Fruit fly (Drosophila melanogaster) whole organism, prepupa: ENCODE results near the gene mino.

Experiments
- CG10631 ChIP-seq: fragments of 200-800 bp; sonication (Bioruptor generic); optimal IDR thresholded peaks from 2 replicates; lab custom pipeline; 2016; ENCODE audit warnings: missing biosample characterization, missing genetic modification characterization
- CG10669 ChIP-seq: fragments of 200-800 bp; sonication (Bioruptor generic); optimal IDR thresholded peaks from 3 replicates; lab custom pipeline; 2018; ENCODE audit warnings: missing biosample characterization, mild to moderate bottlenecking, missing genetic modification characterization, moderate library complexity
- CG11294 ChIP-seq: fragments of 200-800 bp; sonication (Bioruptor generic); IDR thresholded peaks from 2 replicates; pipeline ENCODE4 v1.3.6; 2022; ENCODE audit warnings: missing biosample characterization, missing genetic modification characterization
- CG11902 ChIP-seq: fragments of 200-800 bp; sonication (Bioruptor generic); optimal IDR thresholded peaks from 3 replicates; lab custom pipeline; 2016; ENCODE audit warnings: missing biosample characterization, missing genetic modification characterization
- CG15336 ChIP-seq: fragments of 200-800 bp; sonication (Bioruptor generic); IDR thresholded peaks from 2 replicates; pipeline ENCODE4 v1.3.6; 2022; ENCODE audit warnings: missing biosample characterization, missing genetic modification characterization
- CG1621 ChIP-seq: fragments of 200-800 bp; sonication (Bioruptor generic); optimal IDR thresholded peaks from 3 replicates; lab custom pipeline; 2018; ENCODE audit warnings: missing biosample characterization, mild to moderate bottlenecking, missing genetic modification characterization
- CG16779 ChIP-seq: fragments of 200-800 bp; sonication (Bioruptor generic); optimal IDR thresholded peaks from 3 replicates; lab custom pipeline; 2017; ENCODE audit warnings: missing biosample characterization, mild to moderate bottlenecking, missing genetic modification characterization
- CG3919 ChIP-seq: fragments of 200-800 bp; sonication (Bioruptor generic); optimal IDR thresholded peaks from 3 replicates; lab custom pipeline; 2016; ENCODE audit warnings: missing biosample characterization, missing genetic modification characterization
- CG4318 ChIP-seq: fragments of 200-800 bp; sonication (Bioruptor generic); optimal IDR thresholded peaks from 3 replicates; lab custom pipeline; 2017; ENCODE audit warnings: missing biosample characterization, mild to moderate bottlenecking, missing genetic modification characterization
- CG6163 ChIP-seq: fragments of 200-800 bp; sonication (Bioruptor generic); IDR thresholded peaks from 3 replicates; pipeline ENCODE4 v1.3.6; 2022; ENCODE audit warnings: missing biosample characterization, missing genetic modification characterization
- CG6276 ChIP-seq: fragments of 200-800 bp; sonication (Bioruptor generic); optimal IDR thresholded peaks from 2 replicates; lab custom pipeline; 2017; ENCODE audit warnings: missing biosample characterization, mild to moderate bottlenecking, missing genetic modification characterization
- CG6792 ChIP-seq: fragments of 200-800 bp; sonication (Bioruptor generic); optimal IDR thresholded peaks from 3 replicates; lab custom pipeline; 2016; ENCODE audit warnings: missing biosample characterization, missing genetic modification characterization
- CG6808 ChIP-seq: fragments of 200-800 bp; sonication (Bioruptor generic); optimal IDR thresholded peaks from 3 replicates; lab custom pipeline; 2017; ENCODE audit warnings: missing biosample characterization, missing genetic modification characterization, mild to moderate bottlenecking, moderate library complexity, missing genetic modification reagents
- CG6854 ChIP-seq: fragments of 200-800 bp; sonication (Bioruptor generic); optimal IDR thresholded peaks from 2 replicates; lab custom pipeline; 2017; ENCODE audit warnings: missing biosample characterization, mild to moderate bottlenecking, missing genetic modification characterization
- CG8119 ChIP-seq: fragments of 200-800 bp; sonication (Bioruptor generic); IDR thresholded peaks from 3 replicates; pipeline ENCODE4 v1.3.6; 2022; ENCODE audit warnings: missing biosample characterization, missing genetic modification characterization
- CG9139 ChIP-seq: fragments of 200-800 bp; sonication (Bioruptor generic); optimal IDR thresholded peaks from 3 replicates; lab custom pipeline; 2017; ENCODE audit warnings: missing biosample characterization, mild to moderate bottlenecking, missing genetic modification characterization
- Eip75B ChIP-seq: fragments of 200-800 bp; sonication (Bioruptor generic); optimal IDR thresholded peaks from 3 replicates; lab custom pipeline; 2016; ENCODE audit warnings: missing biosample characterization, missing genetic modification characterization
- Eip78C ChIP-seq: fragments of 200-800 bp; sonication (Bioruptor generic); peaks from one replicate; lab custom pipeline; 2016; ENCODE audit warnings: missing biosample characterization, missing genetic modification characterization
- Eip93F ChIP-seq: fragments of 200-800 bp; sonication (Bioruptor generic); optimal IDR thresholded peaks from 2 replicates; lab custom pipeline; 2016; ENCODE audit warnings: missing biosample characterization, mild to moderate bottlenecking, missing genetic modification characterization
- Gug ChIP-seq: fragments of 200-800 bp; sonication (Bioruptor generic); IDR thresholded peaks from 2 replicates; pipeline ENCODE4 v1.3.6; 2022; ENCODE audit warnings: missing biosample characterization, missing genetic modification characterization
- Hr38 ChIP-seq: sonication (Bioruptor generic); optimal IDR thresholded peaks from 2 replicates; lab custom pipeline; 2016; ENCODE audit warnings: missing biosample characterization, missing genetic modification characterization
- Lpt ChIP-seq: fragments of 200-800 bp; sonication (Bioruptor generic); optimal IDR thresholded peaks from 3 replicates; lab custom pipeline; 2016; ENCODE audit warnings: missing biosample characterization, missing genetic modification characterization
- Met ChIP-seq: fragments of 200-800 bp; sonication (Bioruptor generic); optimal IDR thresholded peaks from 3 replicates; lab custom pipeline; 2016; ENCODE audit warnings: missing biosample characterization, missing genetic modification characterization
- OdsH ChIP-seq: fragments of 200-800 bp; sonication (Bioruptor generic); optimal IDR thresholded peaks from 3 replicates; lab custom pipeline; 2016; ENCODE audit warnings: missing biosample characterization, missing genetic modification characterization
- Smox ChIP-seq: fragments of 200-800 bp; sonication (Bioruptor generic); optimal IDR thresholded peaks from 3 replicates; lab custom pipeline; 2016; ENCODE audit warnings: missing biosample characterization, missing genetic modification characterization
- Sox102F ChIP-seq: fragments of 200-800 bp; sonication (Bioruptor generic); optimal IDR thresholded peaks from 2 replicates; lab custom pipeline; 2016; ENCODE audit warnings: missing biosample characterization, mild to moderate bottlenecking, missing genetic modification characterization
- Sox14 ChIP-seq: fragments of 200-800 bp; sonication (Bioruptor generic); optimal IDR thresholded peaks from 3 replicates; lab custom pipeline; 2016; ENCODE audit warnings: missing biosample characterization, missing genetic modification characterization
- Sox15 ChIP-seq: fragments of 200-800 bp; sonication (Bioruptor generic); optimal IDR thresholded peaks from 3 replicates; lab custom pipeline; 2016; ENCODE audit warnings: missing biosample characterization, missing genetic modification characterization
- achi ChIP-seq: fragments of 200-800 bp; sonication (Bioruptor generic); optimal IDR thresholded peaks from 3 replicates; lab custom pipeline; 2016; ENCODE audit warnings: missing biosample characterization, missing genetic modification characterization
- acj6 ChIP-seq: fragments of 200-800 bp; sonication (Bioruptor generic); optimal IDR thresholded peaks from 3 replicates; lab custom pipeline; 2016; ENCODE audit warnings: missing biosample characterization, missing genetic modification characterization
- cyc ChIP-seq: fragments of 200-800 bp; sonication (Bioruptor generic); optimal IDR thresholded peaks from 3 replicates; lab custom pipeline; 2016; ENCODE audit warnings: missing biosample characterization, missing genetic modification characterization
- esn ChIP-seq: fragments of 200-800 bp; sonication (Bioruptor generic); optimal IDR thresholded peaks from 2 replicates; lab custom pipeline; 2016; ENCODE audit warnings: missing biosample characterization, mild to moderate bottlenecking, missing genetic modification characterization, moderate library complexity
- fd59A ChIP-seq: fragments of 200-800 bp; sonication (Bioruptor generic); optimal IDR thresholded peaks from 2 replicates; lab custom pipeline; 2017; ENCODE audit warnings: missing biosample characterization, mild to moderate bottlenecking, missing genetic modification characterization, missing genetic modification reagents
- fd85E ChIP-seq: fragments of 200-800 bp; sonication (Bioruptor generic); optimal IDR thresholded peaks from 3 replicates; lab custom pipeline; 2016; ENCODE audit warnings: missing biosample characterization, missing genetic modification characterization
- fkh ChIP-seq: fragments of 200-800 bp; sonication (Bioruptor generic); optimal IDR thresholded peaks from 3 replicates; lab custom pipeline; 2017; ENCODE audit warnings: missing biosample characterization, mild to moderate bottlenecking, missing genetic modification characterization, moderate library complexity
- lz ChIP-seq: fragments of 200-800 bp; sonication (Bioruptor generic); optimal IDR thresholded peaks from 3 replicates; lab custom pipeline; 2016; ENCODE audit warnings: missing biosample characterization, missing genetic modification characterization
- net ChIP-seq: fragments of 200-800 bp; sonication (Bioruptor generic); optimal IDR thresholded peaks from 3 replicates; lab custom pipeline; 2016; ENCODE audit warnings: missing biosample characterization, missing genetic modification characterization
- pdm3 ChIP-seq: fragments of 200-800 bp; sonication (Bioruptor generic); optimal IDR thresholded peaks from 3 replicates; lab custom pipeline; 2016; ENCODE audit warnings: missing biosample characterization, missing genetic modification characterization
- salr ChIP-seq, 2 experiments: fragments of 200-800 bp; sonication (Bioruptor generic); optimal IDR thresholded peaks; 3 replicates each; lab custom pipeline; 2016 to 2018; ENCODE audit warnings: missing biosample characterization in 2 of 2, missing genetic modification characterization in 2 of 2, mild to moderate bottlenecking in 1 of 2
- spab ChIP-seq: fragments of 200-800 bp; sonication (Bioruptor generic); optimal IDR thresholded peaks from 2 replicates; lab custom pipeline; 2017; ENCODE audit warnings: missing biosample characterization, mild to moderate bottlenecking, missing genetic modification characterization, missing genetic modification reagents
- ss ChIP-seq, 2 experiments: fragments of 200-800 bp; sonication (Bioruptor generic); optimal IDR thresholded peaks; 2 replicates in 1 of 2; 3 replicates in 1 of 2; lab custom pipeline; 2017 to 2018; ENCODE audit warnings: mild to moderate bottlenecking in 2 of 2, missing biosample characterization in 2 of 2, missing genetic modification characterization in 2 of 2, moderate library complexity in 1 of 2
- svp ChIP-seq: fragments of 200-800 bp; sonication (Bioruptor generic); peaks from one replicate; lab custom pipeline; 2016; ENCODE audit warnings: missing biosample characterization, missing genetic modification characterization
- topi ChIP-seq: fragments of 200-800 bp; sonication (Bioruptor generic); optimal IDR thresholded peaks from 3 replicates; lab custom pipeline; 2016; ENCODE audit warnings: missing biosample characterization, missing genetic modification characterization
- vri ChIP-seq: fragments of 200-800 bp; sonication (Bioruptor generic); optimal IDR thresholded peaks from 3 replicates; lab custom pipeline; 2016; ENCODE audit warnings: missing biosample characterization, mild to moderate bottlenecking, missing genetic modification characterization

mino gene

DNA sequence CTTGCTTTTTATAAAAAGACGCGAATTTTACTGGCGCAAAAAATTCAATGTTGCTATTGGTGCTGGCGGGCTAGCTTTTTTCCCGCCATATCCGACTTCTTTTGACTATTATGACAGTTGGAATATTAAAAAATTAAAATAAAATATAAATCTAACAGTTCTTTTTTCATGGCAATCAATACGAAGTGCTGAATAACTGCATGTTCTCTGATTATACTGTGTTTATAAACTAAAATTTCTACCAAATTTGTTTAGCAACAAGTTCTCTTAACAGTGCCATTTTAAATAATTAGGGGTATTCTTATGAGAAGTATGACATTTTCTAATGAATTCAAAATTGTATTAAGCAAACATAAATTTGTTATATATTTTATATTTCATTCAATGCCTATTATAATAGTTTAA, 5.6 kb upstream of the mino start, which contains the start of gene Boh1 (continued):
- peak; percentile 79 for TF ChIP-seq achi (GFP tag; lab: Kevin White, UChicago)
- TF ChIP-seq net (GFP tag; lab: Kevin White, UChicago): no peak
- no peak for TF ChIP-seq spab (GFP tag; lab: Kevin White, UChicago)
- TF ChIP-seq fd59A (GFP tag; lab: Kevin White, UChicago): no peak
- TF ChIP-seq pdm3 (GFP tag; lab: Kevin White, UChicago): peak; percentile 23
- TF ChIP-seq CG6808 (GFP tag; lab: Kevin White, UChicago): no peak
- TF ChIP-seq fkh: peak; percentile 38
- no peak for TF ChIP-seq Sox15 (GFP tag; lab: Kevin White, UChicago)
- TF ChIP-seq Eip75B: no peak
- TF ChIP-seq CG15336 (GFP tag; lab: Robert Waterston, UW): no peak
- peak; percentile 33 for TF ChIP-seq Smox (GFP tag; lab: Kevin White, UChicago)
- TF ChIP-seq Met (GFP tag; lab: Kevin White, UChicago): peak; percentile 48
- no peak for TF ChIP-seq CG6854 (GFP tag; lab: Kevin White, UChicago)
- peak; percentile 77 for TF ChIP-seq Eip78C (GFP tag; lab: Kevin White, UChicago)

- TF ChIP-seq Eip78C (GFP tag; lab: Kevin White, UChicago): peak; percentile 26
- no peak for TF ChIP-seq Sox102F (GFP tag; lab: Kevin White, UChicago)
- TF ChIP-seq lz (GFP tag; lab: Kevin White, UChicago): no peak
- no peak for TF ChIP-seq Sox15 (GFP tag; lab: Kevin White, UChicago)
- TF ChIP-seq CG8119 (GFP tag; lab: Robert Waterston, UW): no peak
- peak; percentile 13 for TF ChIP-seq esn
- TF ChIP-seq fkh: peak; percentile 85
- TF ChIP-seq Lpt (GFP tag; lab: Kevin White, UChicago): no peak
Measured at dm6 chr3R:27920883-27921282, 4.1 kb upstream of the mino start, which contains the start of gene CG12259. CG12259 (minus strand) TSS chr3R:27921089.

DNA sequence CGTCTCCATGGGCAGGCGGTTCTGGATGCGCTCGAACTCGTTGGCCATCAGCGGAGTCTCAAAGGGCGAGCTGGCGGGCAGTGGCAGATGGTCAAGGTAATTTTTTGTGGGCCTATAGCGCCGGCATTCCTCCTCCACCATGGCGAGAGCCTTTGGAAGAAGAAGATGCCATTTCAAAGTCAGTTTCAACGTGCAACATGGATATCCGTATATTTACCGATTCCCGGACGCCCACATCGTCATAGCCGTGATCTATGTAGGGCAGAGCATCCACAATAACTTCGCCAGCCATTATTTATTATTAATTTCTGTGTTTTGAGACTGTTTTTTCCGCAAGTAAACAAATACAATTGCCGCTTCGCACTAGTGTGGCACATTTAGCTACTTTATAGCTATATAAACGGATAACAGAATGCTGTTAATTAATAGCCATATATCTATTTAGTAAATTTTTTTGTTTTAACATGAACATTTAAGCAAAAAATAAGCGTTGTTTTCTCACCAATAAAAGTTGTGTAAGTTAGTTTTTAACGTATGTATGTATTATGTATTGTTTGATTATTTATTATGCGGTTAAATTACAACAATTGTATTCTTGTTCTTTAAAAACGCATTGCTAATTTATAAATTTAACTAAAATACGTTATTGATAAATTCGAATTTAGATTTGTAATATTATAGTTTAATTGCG, 2.9 kb upstream of the mino start, which contains the start of gene BCAS2:
Gene BCAS2, minus strand, starts transcription at position 375 of the 691 bp plus-strand sequence.
- TF ChIP-seq CG9139 (GFP tag; lab: Kevin White, UChicago) (no peak), fkh (no peak), acj6 (GFP tag; lab: Kevin White, UChicago) (no peak), CG15336 (GFP tag; lab: Robert Waterston, UW) (no peak), salr (GFP tag; optimal IDR thresholded peaks at IDR 0.05; lab: Kevin White, UChicago) (no peak), CG4318 (GFP tag; lab: Kevin White, UChicago) (no peak), OdsH (GFP tag; lab: Kevin White, UChicago) (no peak), achi (GFP tag; lab: Kevin White, UChicago) (no peak), CG16779 (tag; lab: Kevin White, UChicago) (no peak), esn (no peak), CG11294 (GFP tag; lab: Robert Waterston, UW) (no peak), CG10669 (GFP tag; lab: Kevin White, UChicago) (no peak), Sox14 (GFP tag; lab: Kevin White, UChicago) (no peak), svp (no peak), Eip93F (no peak), CG6854 (GFP tag; lab: Kevin White, UChicago) (no peak), spab (GFP tag; lab: Kevin White, UChicago) (no peak), CG3919 (GFP tag; lab: Kevin White, UChicago) (no peak)

dm6 chr3R:27922673-27923175, 2.3 kb upstream of the mino start, which contains the start of gene RpL4:
RpL4 (plus strand) TSS chr3R:27922821.
- peak; percentile 89 for TF ChIP-seq CG6163 (GFP tag; lab: Robert Waterston, UW)
- TF ChIP-seq Sox14 (GFP tag; lab: Kevin White, UChicago): peak; percentile 76
- TF ChIP-seq Hr38 (GFP tag; lab: Kevin White, UChicago): no peak
- TF ChIP-seq vri (GFP tag; lab: Kevin White, UChicago): peak; percentile 79
- no peak for TF ChIP-seq CG8119 (GFP tag; lab: Robert Waterston, UW)
- peak; percentile 13 for TF ChIP-seq CG6276 (GFP tag; lab: Kevin White, UChicago)
- peak; percentile 56 for TF ChIP-seq CG6792 (GFP tag; lab: Kevin White, UChicago)
- no peak for TF ChIP-seq Lpt (GFP tag; lab: Kevin White, UChicago)
- TF ChIP-seq cyc (GFP tag; lab: Kevin White, UChicago): peak; percentile 70
- TF ChIP-seq CG10631: peak; percentile 17
- TF ChIP-seq Gug (GFP tag; lab: Robert Waterston, UW): no peak
- TF ChIP-seq acj6 (GFP tag; lab: Kevin White, UChicago): peak; percentile 77
- TF ChIP-seq topi (GFP tag; lab: Kevin White, UChicago): peak; percentile 77
- no peak for TF ChIP-seq CG11902 (GFP tag; lab: Kevin White, UChicago)
- peak; percentile 53 for TF ChIP-seq fd85E (GFP tag; lab: Kevin White, UChicago)
- TF ChIP-seq CG1621: peak; percentile 70
- TF ChIP-seq ss (GFP tag; optimal IDR thresholded peaks at IDR 0.05; lab: Kevin White, UChicago): peak; percentile 58 to 87
- TF ChIP-seq spab (GFP tag; lab: Kevin White, UChicago): peak; percentile 40
- TF ChIP-seq fd59A (GFP tag; lab: Kevin White, UChicago): peak; percentile 59
